Worm (Caenorhabditis elegans): ENCODE measurements around the gene ifg-1.

ifg-1 gene

DNA sequence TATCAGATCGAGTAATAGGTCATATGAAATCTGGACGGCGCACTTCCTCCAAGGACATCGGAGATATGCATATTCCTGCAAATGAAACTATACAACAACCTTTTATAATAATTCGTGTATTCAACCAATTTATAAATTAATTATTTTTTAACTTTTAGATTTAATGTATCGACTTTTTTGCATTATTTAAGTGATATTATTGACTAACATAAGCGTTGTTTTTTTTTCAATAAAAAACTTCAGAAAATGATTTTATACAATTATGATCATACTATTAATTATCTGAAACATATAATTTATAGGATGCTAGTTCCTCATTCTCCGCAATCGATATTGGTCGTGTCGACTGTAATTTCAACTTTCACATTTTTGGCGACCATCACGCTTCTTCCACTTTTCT, 13.0 kb upstream of the ifg-1 start, which contains the start of gene col-76:
Gene col-76, plus strand, starts transcription at position 301 of the 400 bp plus-strand sequence.
- TF ChIP-seq pes-1 (GFP tag; IDR thresholded peaks at IDR 0.05) (no peak), aly-1 (tag; optimal IDR thresholded peaks at IDR 0.05) (no peak), ets-7 (tag; optimal IDR thresholded peaks at IDR 0.05) (no peak), ceh-36 (tag; optimal IDR thresholded peaks at IDR 0.05) (no peak), hmbx-1 (tag; optimal IDR thresholded peaks at IDR 0.05) (no peak), tra-4 (tag; optimal IDR thresholded peaks at IDR 0.05) (no peak), scrt-1 (GFP tag; IDR thresholded peaks at IDR 0.05) (no peak), tbx-37 (GFP tag; conservative IDR thresholded peaks at IDR 0.05) (no peak), hnd-1 (tag; optimal IDR thresholded peaks at IDR 0.05) (no peak), F13C5.2 (tag; optimal IDR thresholded peaks at IDR 0.05) (no peak), tbx-11 (GFP tag; IDR thresholded peaks at IDR 0.05) (no peak), ceh-13 (GFP tag; optimal IDR thresholded peaks at IDR 0.05) (no peak), flt-1 (GFP tag; IDR thresholded peaks at IDR 0.05) (no peak), ama-1 (optimal IDR thresholded peaks at IDR 0.05) (no peak), hmg-4 (GFP tag; optimal IDR thresholded peaks at IDR 0.05) (no peak), B0310.2 (tag; optimal IDR thresholded peaks at IDR 0.05) (no peak), sea-1 (GFP tag; conservative IDR thresholded peaks at IDR 0.05) (no peak)

DNA sequence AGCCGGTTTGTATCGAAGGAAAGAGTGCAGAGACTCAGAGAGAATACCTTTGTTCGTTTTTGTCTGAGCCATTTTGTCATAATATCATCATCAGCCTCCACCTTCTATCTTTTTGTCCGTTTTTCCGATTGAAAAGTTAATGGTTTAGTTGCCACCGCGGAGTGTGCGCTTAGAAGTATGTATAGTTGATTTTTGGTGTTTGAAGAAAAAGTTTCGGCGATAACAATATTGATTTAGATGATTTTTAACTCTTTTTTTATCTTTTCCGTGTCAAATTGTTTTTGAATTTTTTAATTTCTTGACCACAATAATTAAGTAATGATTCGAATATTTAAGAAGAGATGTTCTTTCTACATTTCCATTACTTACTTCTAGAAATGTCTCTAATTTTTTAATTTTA, 11.4 kb upstream of the ifg-1 start:
- TF ChIP-seq pes-1 (GFP tag; IDR thresholded peaks at IDR 0.05): no peak
- no peak for TF ChIP-seq tra-4 (tag; optimal IDR thresholded peaks at IDR 0.05)
- no peak for TF ChIP-seq tbx-11 (GFP tag; IDR thresholded peaks at IDR 0.05)
- TF ChIP-seq ceh-36 (tag; optimal IDR thresholded peaks at IDR 0.05): no peak
- TF ChIP-seq ceh-13 (GFP tag; optimal IDR thresholded peaks at IDR 0.05): no peak
- no peak for TF ChIP-seq flt-1 (GFP tag; IDR thresholded peaks at IDR 0.05)
- no peak for TF ChIP-seq F13C5.2 (tag; optimal IDR thresholded peaks at IDR 0.05)
- no peak for TF ChIP-seq B0310.2 (tag; optimal IDR thresholded peaks at IDR 0.05)
- no peak for TF ChIP-seq ama-1 (optimal IDR thresholded peaks at IDR 0.05)
- TF ChIP-seq ets-7 (tag; optimal IDR thresholded peaks at IDR 0.05): no peak
- TF ChIP-seq scrt-1 (GFP tag; IDR thresholded peaks at IDR 0.05): no peak
- no peak for TF ChIP-seq hmbx-1 (tag; optimal IDR thresholded peaks at IDR 0.05)
- no peak for TF ChIP-seq aly-1 (tag; optimal IDR thresholded peaks at IDR 0.05)
- no peak for TF ChIP-seq sea-1 (GFP tag; conservative IDR thresholded peaks at IDR 0.05)
- no peak for TF ChIP-seq hmg-4 (GFP tag; optimal IDR thresholded peaks at IDR 0.05)
- TF ChIP-seq hnd-1 (tag; optimal IDR thresholded peaks at IDR 0.05): no peak

- no peak for TF ChIP-seq scrt-1 (GFP tag; IDR thresholded peaks at IDR 0.05)
- TF ChIP-seq ceh-36 (tag; optimal IDR thresholded peaks at IDR 0.05): no peak
- no peak for TF ChIP-seq flt-1 (GFP tag; IDR thresholded peaks at IDR 0.05)
- no peak for TF ChIP-seq F13C5.2 (tag; optimal IDR thresholded peaks at IDR 0.05)
- TF ChIP-seq hnd-1 (tag; optimal IDR thresholded peaks at IDR 0.05): no peak
- TF ChIP-seq ama-1 (optimal IDR thresholded peaks at IDR 0.05): no peak
- no peak for TF ChIP-seq sea-1 (GFP tag; conservative IDR thresholded peaks at IDR 0.05)
- no peak for TF ChIP-seq hmg-4 (GFP tag; optimal IDR thresholded peaks at IDR 0.05)
- no peak for TF ChIP-seq ceh-13 (GFP tag; optimal IDR thresholded peaks at IDR 0.05)
- TF ChIP-seq aly-1 (tag; optimal IDR thresholded peaks at IDR 0.05): no peak
- no peak for TF ChIP-seq tbx-11 (GFP tag; IDR thresholded peaks at IDR 0.05)
Measured at ce11 chrII:8209476-8209875, 7.5 kb upstream of the ifg-1 start, which contains the start of gene M110.8. TSS of gene M110.8 (minus strand) at chrII:8209576.

- TF ChIP-seq sea-1 (GFP tag; conservative IDR thresholded peaks at IDR 0.05) (no peak), tbx-37 (GFP tag; conservative IDR thresholded peaks at IDR 0.05) (no peak), aly-1 (tag; optimal IDR thresholded peaks at IDR 0.05) (no peak)
Measured at ce11 chrII:8212680-8213079, 4.3 kb upstream of the ifg-1 start, which contains the start of gene twk-3. TSS of gene twk-3 (minus strand) at chrII:8212780.

ce11 chrII:8214367-8214766, 2.7 kb upstream of the ifg-1 start, which contains the start of gene M110.10:
TSS of gene M110.10 (minus strand) at chrII:8214467.
- TF ChIP-seq F13C5.2 (tag; optimal IDR thresholded peaks at IDR 0.05) (no peak), ets-7 (tag; optimal IDR thresholded peaks at IDR 0.05) (no peak), hmg-4 (GFP tag; optimal IDR thresholded peaks at IDR 0.05) (no peak), ceh-13 (GFP tag; optimal IDR thresholded peaks at IDR 0.05) (no peak), tbx-37 (GFP tag; conservative IDR thresholded peaks at IDR 0.05) (no peak), aly-1 (tag; optimal IDR thresholded peaks at IDR 0.05) (no peak)

DNA sequence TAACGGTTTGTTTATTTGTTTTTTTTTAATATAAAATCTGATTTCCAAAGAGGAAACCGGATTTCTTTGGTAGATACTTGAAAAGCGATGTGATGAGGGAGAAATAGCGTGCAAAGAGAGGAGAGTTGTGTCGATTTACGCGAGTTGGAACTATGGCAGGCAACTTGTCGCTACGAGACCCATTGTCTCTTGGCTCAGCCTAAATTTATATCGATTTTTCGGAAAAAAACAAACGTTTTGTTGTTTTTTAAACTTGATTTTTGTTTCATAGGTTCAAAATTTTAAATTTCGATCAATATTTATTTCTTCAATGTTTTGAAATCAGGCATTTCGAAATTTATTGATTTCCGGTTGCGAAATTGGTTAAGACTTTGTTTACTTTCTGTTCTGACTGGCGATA, 589 bp upstream of the ifg-1 start, which contains the start of gene M110.3:
Gene M110.3, minus strand, starts transcription at position 184 of the 400 bp plus-strand sequence.
- TF ChIP-seq sea-1 (GFP tag; conservative IDR thresholded peaks at IDR 0.05) (no peak), hmbx-1 (tag; optimal IDR thresholded peaks at IDR 0.05) (no peak), tbx-37 (GFP tag; conservative IDR thresholded peaks at IDR 0.05) (no peak), B0310.2 (tag; optimal IDR thresholded peaks at IDR 0.05) (no peak), F13C5.2 (tag; optimal IDR thresholded peaks at IDR 0.05) (no peak), ceh-36 (tag; optimal IDR thresholded peaks at IDR 0.05) (no peak), ets-7 (tag; optimal IDR thresholded peaks at IDR 0.05) (no peak), tbx-11 (GFP tag; IDR thresholded peaks at IDR 0.05) (no peak), ceh-13 (GFP tag; optimal IDR thresholded peaks at IDR 0.05) (no peak), scrt-1 (GFP tag; IDR thresholded peaks at IDR 0.05) (no peak), pes-1 (GFP tag; IDR thresholded peaks at IDR 0.05) (no peak)

DNA sequence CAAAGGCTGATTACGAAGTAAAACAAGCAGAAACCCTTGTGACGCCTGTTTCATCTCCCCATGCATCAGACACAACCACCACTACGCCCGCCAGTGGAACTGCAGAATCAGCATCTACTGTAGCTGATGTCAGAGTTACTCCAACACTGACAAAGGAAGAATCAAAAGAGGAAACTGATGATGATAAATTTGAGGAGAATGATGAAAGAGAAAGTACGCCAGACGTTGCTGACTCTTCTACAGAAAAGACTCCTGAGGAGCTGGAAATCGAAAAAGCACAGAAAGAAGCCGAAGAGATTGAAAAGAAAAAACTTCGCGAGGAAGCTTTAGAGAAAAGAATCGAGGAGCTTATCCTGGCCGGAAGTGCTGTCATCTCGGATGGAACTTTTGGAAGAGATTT, 1.2 kb downstream of the ifg-1 start:
- TF ChIP-seq tbx-11 (GFP tag; IDR thresholded peaks at IDR 0.05) (no peak), tbx-37 (GFP tag; conservative IDR thresholded peaks at IDR 0.05) (no peak), ets-7 (tag; optimal IDR thresholded peaks at IDR 0.05) (no peak), flt-1 (GFP tag; IDR thresholded peaks at IDR 0.05) (no peak), hmg-4 (GFP tag; optimal IDR thresholded peaks at IDR 0.05) (no peak), tra-4 (tag; optimal IDR thresholded peaks at IDR 0.05) (no peak), ceh-36 (tag; optimal IDR thresholded peaks at IDR 0.05) (no peak), ceh-13 (GFP tag; optimal IDR thresholded peaks at IDR 0.05) (no peak), F13C5.2 (tag; optimal IDR thresholded peaks at IDR 0.05) (no peak), scrt-1 (GFP tag; IDR thresholded peaks at IDR 0.05) (no peak), sea-1 (GFP tag; conservative IDR thresholded peaks at IDR 0.05) (no peak), aly-1 (tag; optimal IDR thresholded peaks at IDR 0.05) (no peak), B0310.2 (tag; optimal IDR thresholded peaks at IDR 0.05) (no peak), hnd-1 (tag; optimal IDR thresholded peaks at IDR 0.05) (no peak), pes-1 (GFP tag; IDR thresholded peaks at IDR 0.05) (no peak), ama-1 (optimal IDR thresholded peaks at IDR 0.05) (no peak)

Data from whole organism, early embryonic.